Worm (Caenorhabditis elegans) whole organism, young adult: ENCODE results near the gene rps-4.

ENCODE experiments used
- B0019.2 ChIP-seq: fragments of 200-800 bp; sonication (Bioruptor generic); conservative IDR thresholded peaks from 2 replicates; pipeline ENCODE4 v1.3.6; 2022; ENCODE audit warnings: missing genetic modification reagents, missing genetic modification characterization, missing compliant biosample characterization
- D2030.7 ChIP-seq: fragments of 200-800 bp; sonication (Bioruptor generic); IDR thresholded peaks from 2 replicates; pipeline ENCODE4 v1.3.6; 2022; ENCODE audit warnings: missing genetic modification reagents, missing genetic modification characterization, missing compliant biosample characterization
- F22D6.2 ChIP-seq: sonication (generic microtip); optimal IDR thresholded peaks from 2 replicates; lab custom pipeline; 2016; ENCODE audit warnings: mild to moderate bottlenecking, missing genetic modification characterization, missing compliant biosample characterization
- F33H1.4 ChIP-seq: fragments of 200-800 bp; sonication (Bioruptor generic); IDR thresholded peaks from 2 replicates; pipeline ENCODE4 v1.3.6; 2022; ENCODE audit warnings: missing genetic modification reagents, missing genetic modification characterization, missing compliant biosample characterization
- F37B4.10 ChIP-seq: fragments of 200-800 bp; sonication (Bioruptor generic); IDR thresholded peaks from 2 replicates; pipeline ENCODE4 v1.3.6; 2022; ENCODE audit warnings: missing genetic modification characterization, missing compliant biosample characterization
- F39B2.1 ChIP-seq: fragments of 200-800 bp; sonication (Bioruptor generic); IDR thresholded peaks from 2 replicates; pipeline ENCODE4 v1.3.6; 2022; ENCODE audit warnings: missing genetic modification reagents, missing genetic modification characterization, missing compliant biosample characterization
- F49E8.2 ChIP-seq: sonication (generic microtip); optimal IDR thresholded peaks from 3 replicates; lab custom pipeline; 2017; ENCODE audit warnings: missing genetic modification characterization, mild to moderate bottlenecking, missing compliant biosample characterization, antibody characterized with exemption, moderate library complexity; ENCODE audit not compliant: insufficient read depth
- F52B5.7 ChIP-seq: sonication (generic microtip); optimal IDR thresholded peaks from 2 replicates; lab custom pipeline; 2016; ENCODE audit warnings: mild to moderate bottlenecking, missing genetic modification characterization, missing compliant biosample characterization
- F57A8.1 ChIP-seq: fragments of 200-800 bp; sonication (Bioruptor generic); optimal IDR thresholded peaks from 2 replicates; lab custom pipeline; 2018; ENCODE audit warnings: mild to moderate bottlenecking, missing genetic modification characterization, moderate library complexity, missing compliant biosample characterization
- T07F8.4 ChIP-seq: sonication (generic microtip); optimal IDR thresholded peaks from 2 replicates; lab custom pipeline; 2016; ENCODE audit warnings: mild to moderate bottlenecking, missing genetic modification characterization, moderate library complexity, missing compliant biosample characterization
- Y53F4B.3 ChIP-seq: fragments of 200-800 bp; sonication (Bioruptor generic); IDR thresholded peaks from 2 replicates; pipeline ENCODE4 v1.3.6; 2022; ENCODE audit warnings: missing genetic modification reagents, missing genetic modification characterization, missing compliant biosample characterization
- Y67H2A.10 ChIP-seq: fragments of 200-800 bp; sonication (Bioruptor generic); conservative IDR thresholded peaks from 2 replicates; pipeline ENCODE4 v1.3.6; 2022; ENCODE audit warnings: missing genetic modification reagents, missing genetic modification characterization, missing compliant biosample characterization
- attf-5 ChIP-seq: fragments of 200-800 bp; sonication (Bioruptor generic); optimal IDR thresholded peaks from 2 replicates; lab custom pipeline; 2018; ENCODE audit warnings: mild to moderate bottlenecking, missing genetic modification characterization, missing compliant biosample characterization
- bed-2 ChIP-seq: fragments of 200-800 bp; sonication (Bioruptor generic); IDR thresholded peaks from 2 replicates; pipeline ENCODE4 v1.3.6; 2022; ENCODE audit warnings: missing genetic modification reagents, missing genetic modification characterization, missing compliant biosample characterization
- cebp-1 ChIP-seq, 2 experiments: fragments of 200-800 bp in 1 of 2; sonication (Bioruptor generic) in 1 of 2; sonication (generic microtip) in 1 of 2; IDR thresholded peaks in 1 of 2; optimal IDR thresholded peaks in 1 of 2; 2 replicates each; pipeline versions ENCODE4 v1.3.6 to Lab custom; 2017 to 2022; ENCODE audit warnings: missing compliant biosample characterization in 2 of 2, missing genetic modification characterization in 2 of 2, mild to moderate bottlenecking in 1 of 2, missing genetic modification reagents in 1 of 2, moderate library complexity in 1 of 2
- ceh-58 ChIP-seq: fragments of 200-800 bp; sonication (Bioruptor generic); IDR thresholded peaks from 2 replicates; pipeline ENCODE4 v1.3.6; 2022; ENCODE audit warnings: missing genetic modification characterization, missing compliant biosample characterization
- dox-1 ChIP-seq: fragments of 200-800 bp; sonication (Bioruptor generic); IDR thresholded peaks from 2 replicates; pipeline ENCODE4 v1.3.6; 2022; ENCODE audit warnings: missing genetic modification reagents, missing genetic modification characterization, missing compliant biosample characterization
- dpl-1 ChIP-seq: fragments of 150-350 bp; optimal IDR thresholded peaks from 2 replicates; lab custom pipeline; 2014; ENCODE audit warnings: missing biosample characterization, missing genetic modification reagents, missing genetic modification characterization
- efl-1 ChIP-seq: fragments of 150-350 bp; optimal IDR thresholded peaks from 2 replicates; lab custom pipeline; 2014; ENCODE audit warnings: missing biosample characterization, missing genetic modification reagents, missing genetic modification characterization
- egl-44 ChIP-seq: fragments of 200-800 bp; sonication (Bioruptor generic); IDR thresholded peaks from 2 replicates; pipeline ENCODE4 v1.3.6; 2022; ENCODE audit warnings: missing genetic modification reagents, missing genetic modification characterization, missing compliant biosample characterization
- egrh-3 ChIP-seq: fragments of 200-800 bp; sonication (Bioruptor generic); IDR thresholded peaks from 2 replicates; pipeline ENCODE4 v1.3.6; 2022; ENCODE audit warnings: missing genetic modification reagents, missing genetic modification characterization, missing compliant biosample characterization
- gei-17 ChIP-seq: fragments of 200-800 bp; sonication (Bioruptor generic); optimal IDR thresholded peaks from 2 replicates; lab custom pipeline; 2018; ENCODE audit warnings: mild to moderate bottlenecking, missing genetic modification characterization, missing compliant biosample characterization
- him-1 ChIP-seq: sonication (generic microtip); optimal IDR thresholded peaks from 2 replicates; lab custom pipeline; 2016; ENCODE audit warnings: missing genotype, missing genetic modification reagents, missing genetic modification characterization, missing compliant biosample characterization
- hlh-26 ChIP-seq: fragments of 200-800 bp; sonication (Bioruptor generic); conservative IDR thresholded peaks from 2 replicates; pipeline ENCODE4 v1.3.6; 2022; ENCODE audit warnings: missing genetic modification reagents, missing genetic modification characterization, missing compliant biosample characterization
- hmg-1.2 ChIP-seq: fragments of 200-800 bp; sonication (Bioruptor generic); IDR thresholded peaks from 2 replicates; pipeline ENCODE4 v1.3.6; 2022; ENCODE audit warnings: missing genetic modification reagents, missing genetic modification characterization, missing compliant biosample characterization
- hmg-20 ChIP-seq: fragments of 200-800 bp; sonication (Bioruptor generic); IDR thresholded peaks from 2 replicates; pipeline ENCODE4 v1.3.6; 2022; ENCODE audit warnings: missing genetic modification reagents, missing genetic modification characterization, missing compliant biosample characterization
- hsf-1 ChIP-seq: fragments of 200-800 bp; sonication (Bioruptor generic); IDR thresholded peaks from 2 replicates; pipeline ENCODE4 v1.3.6; 2022; ENCODE audit warnings: missing genetic modification reagents, missing genetic modification characterization, missing compliant biosample characterization
- lag-1 ChIP-seq: fragments of 200-800 bp; sonication (Bioruptor generic); IDR thresholded peaks from 2 replicates; pipeline ENCODE4 v1.3.6; 2022; ENCODE audit warnings: missing genetic modification reagents, missing genetic modification characterization, missing compliant biosample characterization
- lin-26 ChIP-seq: fragments of 200-800 bp; sonication (Bioruptor generic); IDR thresholded peaks from 2 replicates; pipeline ENCODE4 v1.3.6; 2022; ENCODE audit warnings: missing genetic modification reagents, missing genetic modification characterization, missing compliant biosample characterization
- lin-40 ChIP-seq: sonication (generic microtip); optimal IDR thresholded peaks from 2 replicates; lab custom pipeline; 2016; ENCODE audit warnings: missing genetic modification characterization, mild to moderate bottlenecking, missing compliant biosample characterization, missing genotype, missing genetic modification reagents
- lir-1 ChIP-seq: fragments of 200-800 bp; sonication (Bioruptor generic); conservative IDR thresholded peaks from 2 replicates; pipeline ENCODE4 v1.3.6; 2022; ENCODE audit warnings: missing genetic modification reagents, missing genetic modification characterization, missing compliant biosample characterization
- lsl-1 ChIP-seq: fragments of 200-800 bp; sonication (Bioruptor generic); optimal IDR thresholded peaks from 2 replicates; lab custom pipeline; 2018; ENCODE audit warnings: mild to moderate bottlenecking, missing genetic modification characterization, moderate library complexity, missing compliant biosample characterization
- mel-28 ChIP-seq: sonication (generic microtip); optimal IDR thresholded peaks from 2 replicates; lab custom pipeline; 2016; ENCODE audit warnings: borderline replicate concordance, mild to moderate bottlenecking, missing genetic modification characterization, missing compliant biosample characterization
- nfyb-1 ChIP-seq: fragments of 200-800 bp; sonication (Bioruptor generic); IDR thresholded peaks from 2 replicates; pipeline ENCODE4 v1.3.6; 2022; ENCODE audit warnings: missing genetic modification reagents, missing genetic modification characterization, missing compliant biosample characterization
- nhr-80 ChIP-seq: sonication (generic microtip); optimal IDR thresholded peaks from 2 replicates; lab custom pipeline; 2016; ENCODE audit warnings: missing genetic modification characterization, missing compliant biosample characterization
- nhr-90 ChIP-seq: sonication (generic microtip); optimal IDR thresholded peaks from 2 replicates; lab custom pipeline; 2016; ENCODE audit warnings: missing genotype, mild to moderate bottlenecking, missing genetic modification characterization, missing compliant biosample characterization
- pbrm-1 ChIP-seq: fragments of 200-800 bp; sonication (Bioruptor generic); IDR thresholded peaks from 2 replicates; pipeline ENCODE4 v1.3.6; 2022; ENCODE audit warnings: missing genetic modification reagents, missing genetic modification characterization, missing compliant biosample characterization
- rcor-1 ChIP-seq: fragments of 200-800 bp; sonication (Bioruptor generic); IDR thresholded peaks from 2 replicates; pipeline ENCODE4 v1.3.6; 2022; ENCODE audit warnings: missing genetic modification reagents, missing genetic modification characterization, missing compliant biosample characterization
- sdz-38 ChIP-seq: sonication (generic microtip); optimal IDR thresholded peaks from 2 replicates; lab custom pipeline; 2016; ENCODE audit warnings: missing genotype, missing genetic modification characterization, missing compliant biosample characterization
- snpc-1.1 ChIP-seq: sonication (generic microtip); optimal IDR thresholded peaks from 2 replicates; lab custom pipeline; 2017; ENCODE audit warnings: missing genetic modification characterization, mild to moderate bottlenecking, missing compliant biosample characterization, antibody characterized with exemption, moderate library complexity, missing genotype, missing genetic modification reagents; ENCODE audit not compliant: insufficient read depth
- snpc-3.4 ChIP-seq: sonication (generic microtip); optimal IDR thresholded peaks from 2 replicates; lab custom pipeline; 2017; ENCODE audit warnings: missing genetic modification characterization, mild to moderate bottlenecking, missing compliant biosample characterization, antibody characterized with exemption, moderate library complexity, missing genotype, missing genetic modification reagents
- snpc-4 ChIP-seq, 5 experiments: fragments of 150-350 bp in 1 of 5; sonication (generic microtip) in 4 of 5; optimal IDR thresholded peaks; 2 replicates each; lab custom pipeline; 2014 to 2018; ENCODE audit warnings: missing genetic modification characterization in 5 of 5, missing biosample characterization in 3 of 5, antibody characterized with exemption in 2 of 5, mild to moderate bottlenecking in 2 of 5, missing compliant biosample characterization in 2 of 5, missing genotype in 2 of 5, moderate library complexity in 2 of 5, missing genetic modification reagents in 1 of 5
- tbx-9 ChIP-seq: sonication (generic microtip); optimal IDR thresholded peaks from 2 replicates; lab custom pipeline; 2016; ENCODE audit warnings: borderline replicate concordance, missing genetic modification characterization, inconsistent platforms, missing compliant biosample characterization
- xnd-1 ChIP-seq: sonication (generic microtip); optimal IDR thresholded peaks from 2 replicates; lab custom pipeline; 2016; ENCODE audit warnings: missing genotype, missing genetic modification reagents, missing genetic modification characterization, missing compliant biosample characterization
- ztf-25 ChIP-seq: fragments of 200-800 bp; sonication (Bioruptor generic); IDR thresholded peaks from 2 replicates; pipeline ENCODE4 v1.3.6; 2022; ENCODE audit warnings: missing genetic modification reagents, missing genetic modification characterization, missing compliant biosample characterization

The rps-4 gene

DNA sequence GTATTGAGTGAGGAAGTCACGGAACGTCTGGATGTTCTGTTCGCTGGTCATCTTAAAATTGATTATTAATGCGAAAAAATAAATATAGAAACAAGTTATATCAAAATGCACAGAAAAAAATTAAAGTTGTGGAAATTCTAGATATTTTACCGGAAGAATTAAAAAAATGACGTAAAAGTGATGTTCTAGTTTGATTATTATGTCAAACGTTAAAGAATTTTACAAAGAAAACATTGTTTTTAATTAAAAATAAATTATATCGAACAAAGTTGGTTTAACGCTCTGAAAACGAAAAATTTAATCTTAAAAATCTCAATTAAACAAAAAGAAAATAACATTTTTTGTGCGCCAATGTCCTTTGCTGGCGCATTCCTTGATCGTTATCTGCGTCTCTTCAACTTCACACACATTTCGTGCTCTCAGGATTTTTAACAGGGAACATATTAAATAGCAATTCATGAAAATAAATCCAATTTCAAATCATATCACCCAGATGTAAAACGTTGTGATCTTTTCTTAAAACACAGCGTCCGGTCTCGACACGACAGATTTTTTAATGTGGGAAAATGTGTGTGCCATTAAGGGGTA, 39.8 kb downstream of the rps-4 start, which contains the start of gene tin-9.1 (continued):
- TF ChIP-seq tbx-9 (tag; lab: Kevin White, UChicago): no peak
- 0 out of 2 replicates have a peak, but pooled peaks have one; percentile 9 for TF ChIP-seq rcor-1
- no peak for TF ChIP-seq D2030.7 (GFP tag; lab: Robert Waterston, UW)
- no peak for TF ChIP-seq bed-2 (GFP tag; lab: Robert Waterston, UW)
- no peak for TF ChIP-seq lin-26 (GFP tag; lab: Robert Waterston, UW)
- no peak for TF ChIP-seq ceh-58 (GFP tag; lab: Robert Waterston, UW)
- no peak for TF ChIP-seq egl-44 (GFP tag; lab: Robert Waterston, UW)
- no peak for TF ChIP-seq mel-28 (tag; lab: Kevin White, UChicago)
- TF ChIP-seq hlh-26 (GFP tag; lab: Robert Waterston, UW): no peak
- TF ChIP-seq hmg-1.2 (GFP tag; lab: Robert Waterston, UW): peak; percentile 70
- TF ChIP-seq lir-1 (GFP tag; lab: Robert Waterston, UW): no peak
- no peak for TF ChIP-seq hmg-20 (GFP tag; lab: Robert Waterston, UW)
- TF ChIP-seq lag-1 (GFP tag; lab: Robert Waterston, UW): no peak
- no peak for TF ChIP-seq nhr-90 (tag; lab: Kevin White, UChicago)
- TF ChIP-seq egrh-3: no peak
- TF ChIP-seq F33H1.4: peak; percentile 50
- no peak for TF ChIP-seq F39B2.1
- TF ChIP-seq him-1 (tag; lab: Kevin White, UChicago): peak; percentile 63
- TF ChIP-seq lin-40 (tag; lab: Kevin White, UChicago): peak; percentile 67
- no peak for TF ChIP-seq Y53F4B.3 (GFP tag; lab: Robert Waterston, UW)
- peak; percentile 57 for TF ChIP-seq lsl-1 (GFP tag; lab: Kevin White, UChicago)
- TF ChIP-seq nfyb-1 (GFP tag; lab: Robert Waterston, UW): 0 out of 2 replicates have a peak, but pooled peaks have one; percentile 50
- TF ChIP-seq xnd-1: no peak
- peak; percentile 44; the same call in 1 of the 2 replicates for TF ChIP-seq dox-1 (GFP tag; lab: Robert Waterston, UW)
- peak; percentile 30 for TF ChIP-seq nhr-80 (tag; lab: Kevin White, UChicago)
- peak; percentile 17 for TF ChIP-seq snpc-4 (GFP tag; optimal IDR thresholded peaks at IDR 0.05; lab: Kevin White, UChicago)
- peak in 3 of 4 experiments; percentile 29 to 68 (median 49) for TF ChIP-seq snpc-4 (tag; optimal IDR thresholded peaks at IDR 0.05; lab: Kevin White, UChicago)
- TF ChIP-seq gei-17: no peak
- TF ChIP-seq sdz-38 (tag; lab: Kevin White, UChicago): no peak
- peak; percentile 29 for TF ChIP-seq F49E8.2 (tag; lab: Kevin White, UChicago)
- no peak for TF ChIP-seq cebp-1 (GFP tag; IDR thresholded peaks at IDR 0.05; lab: Robert Waterston, UW)
- peak; percentile 41 for TF ChIP-seq cebp-1 (tag; optimal IDR thresholded peaks at IDR 0.05; lab: Kevin White, UChicago)
- TF ChIP-seq dpl-1 (GFP tag; lab: Kevin White, UChicago): no peak
- TF ChIP-seq T07F8.4: no peak

DNA sequence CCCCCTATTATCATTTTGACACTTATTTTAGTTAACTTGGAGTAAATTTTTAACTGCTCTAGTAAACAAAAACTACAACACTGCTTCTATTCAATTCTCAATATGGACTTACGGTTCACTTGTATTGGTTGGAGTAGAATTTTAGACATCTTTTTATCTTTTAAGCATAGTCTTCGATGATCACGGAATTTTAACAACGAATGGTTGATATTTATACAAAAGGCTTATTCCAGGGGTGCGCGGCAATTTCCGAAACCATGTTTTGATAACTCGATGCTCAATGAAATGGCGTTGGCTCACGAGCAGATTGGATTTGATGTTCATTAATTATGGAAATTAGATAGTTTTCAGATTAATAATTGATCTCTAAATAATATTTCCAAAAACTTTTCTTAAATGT, 41.1 kb downstream of the rps-4 start:
- TF ChIP-seq attf-5 (GFP tag; lab: Kevin White, UChicago) (no peak), B0019.2 (GFP tag; lab: Robert Waterston, UW) (no peak), ztf-25 (GFP tag; lab: Robert Waterston, UW) (0 out of 2 replicates have a peak, but pooled peaks have one; percentile 28), F57A8.1 (GFP tag; lab: Kevin White, UChicago) (no peak), hmg-1.2 (GFP tag; lab: Robert Waterston, UW) (peak; percentile 39; the same call in 1 of the 2 replicates), ceh-58 (GFP tag; lab: Robert Waterston, UW) (peak; percentile 79; the same call in 1 of the 2 replicates), F52B5.7 (tag; lab: Kevin White, UChicago) (peak; percentile 28), xnd-1 (peak; percentile 62), F37B4.10 (no peak), Y67H2A.10 (GFP tag; lab: Robert Waterston, UW) (no peak), snpc-3.4 (peak; percentile 85), snpc-4 (GFP tag; optimal IDR thresholded peaks at IDR 0.05; lab: Kevin White, UChicago) (no peak), snpc-4 (tag; optimal IDR thresholded peaks at IDR 0.05; lab: Kevin White, UChicago) (peak in 3 of 4 experiments; percentile 32 to 74 (median 40)), snpc-1.1 (peak; percentile 59), sdz-38 (tag; lab: Kevin White, UChicago) (no peak), pbrm-1 (peak; percentile 60; the same call in 1 of the 2 replicates), F22D6.2 (tag; lab: Kevin White, UChicago) (no peak), hsf-1 (GFP tag; lab: Robert Waterston, UW) (peak; percentile 85), efl-1 (GFP tag; lab: Kevin White, UChicago) (peak; percentile 34)
